Fruit fly (Drosophila melanogaster): ENCODE results near the gene Spt3.

- TF ChIP-seq CG33017 (tag; optimal IDR thresholded peaks at IDR 0.05) (no peak), tj (GFP tag; optimal IDR thresholded peaks at IDR 0.05) (no peak), CG7101 (tag; optimal IDR thresholded peaks at IDR 0.05) (no peak), toe (GFP tag; optimal IDR thresholded peaks at IDR 0.05) (no peak), kay (GFP tag; ENCODE audit: borderline replicate concordance) (no peak), Mnt (GFP tag; optimal IDR thresholded peaks at IDR 0.05) (no peak), bab1 (GFP tag; optimal IDR thresholded peaks at IDR 0.05) (no peak), CG7045 (GFP tag; optimal IDR thresholded peaks at IDR 0.05) (no peak), Hr96 (GFP tag; optimal IDR thresholded peaks at IDR 0.05) (no peak), pad (GFP tag; optimal IDR thresholded peaks at IDR 0.05) (no peak), Crg-1 (GFP tag; optimal IDR thresholded peaks at IDR 0.05) (no peak), ovo (GFP tag; optimal IDR thresholded peaks at IDR 0.05) (no peak), Clk (GFP tag; optimal IDR thresholded peaks at IDR 0.05) (no peak)
Observed at dm6 chr3R:11979879-11980571, 36.9 kb upstream of the Spt3 start, which contains the start of gene CG18547.

Data from whole organism, adult.